Worm (Caenorhabditis elegans) whole organism, late embryonic: ENCODE data around the gene B0457.6.

Experiments
- C38D4.7 ChIP-seq: fragments of 200-800 bp; sonication (Bioruptor generic); optimal IDR thresholded peaks from 2 replicates; lab custom pipeline; 2018; ENCODE audit warnings: mild to moderate bottlenecking, missing genetic modification characterization, moderate library complexity, missing compliant biosample characterization
- T23F11.4 ChIP-seq: fragments of 200-800 bp; sonication (Bioruptor generic); optimal IDR thresholded peaks from 2 replicates; lab custom pipeline; 2018; ENCODE audit warnings: mild to moderate bottlenecking, missing genetic modification characterization, missing compliant biosample characterization
- Y22D7AL.16 ChIP-seq: sonication (generic microtip); optimal IDR thresholded peaks from 2 replicates; lab custom pipeline; 2016; ENCODE audit warnings: missing genetic modification characterization, missing compliant biosample characterization
- ceh-34 ChIP-seq: sonication (generic microtip); optimal IDR thresholded peaks from 2 replicates; lab custom pipeline; 2016; ENCODE audit warnings: mild to moderate bottlenecking, missing genetic modification characterization, missing compliant biosample characterization
- ets-4 ChIP-seq: sonication (generic microtip); optimal IDR thresholded peaks from 2 replicates; lab custom pipeline; 2016; ENCODE audit warnings: missing genetic modification characterization, missing compliant biosample characterization
- eyg-1 ChIP-seq: sonication (generic microtip); optimal IDR thresholded peaks from 2 replicates; lab custom pipeline; 2016; ENCODE audit warnings: missing genotype, missing genetic modification characterization, missing compliant biosample characterization
- pag-3 ChIP-seq: sonication (generic microtip); optimal IDR thresholded peaks from 2 replicates; lab custom pipeline; 2016; ENCODE audit warnings: missing compliant biosample characterization, missing genetic modification characterization, borderline replicate concordance
- sox-2 ChIP-seq: fragments of 200-800 bp; sonication (Bioruptor generic); IDR thresholded peaks from 2 replicates; pipeline ENCODE4 v1.3.6; 2022; ENCODE audit warnings: missing genetic modification reagents, missing genetic modification characterization, missing compliant biosample characterization
- ttx-3 ChIP-seq: sonication (generic microtip); optimal IDR thresholded peaks from 2 replicates; lab custom pipeline; 2016; ENCODE audit warnings: missing genetic modification reagents, missing genetic modification characterization, missing compliant biosample characterization
- unc-86 ChIP-seq: sonication (generic microtip); optimal IDR thresholded peaks from 2 replicates; lab custom pipeline; 2016; ENCODE audit warnings: missing genetic modification characterization, missing compliant biosample characterization
- zip-5 ChIP-seq: sonication (generic microtip); optimal IDR thresholded peaks from 2 replicates; lab custom pipeline; 2016; ENCODE audit warnings: missing genetic modification characterization, missing compliant biosample characterization

DNA sequence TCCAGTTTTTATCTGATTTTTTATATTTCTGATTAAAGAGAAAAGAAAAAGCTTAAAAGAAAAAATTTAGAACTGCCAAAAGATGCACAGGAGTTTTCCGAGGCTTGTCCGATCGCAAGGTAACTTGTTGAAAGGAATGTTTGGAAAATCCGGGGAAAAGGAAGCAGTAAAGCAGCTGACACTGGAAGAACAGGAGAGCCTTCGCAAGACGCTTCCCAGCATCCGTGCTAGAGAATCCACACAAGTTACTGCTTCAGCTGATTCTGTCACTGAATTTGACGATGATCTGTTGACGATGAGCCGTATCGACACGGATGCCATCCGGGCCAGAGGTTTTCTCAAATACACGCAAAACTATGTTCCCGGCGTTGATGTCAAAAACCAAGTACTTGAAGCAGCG, 7.5 kb downstream of the B0457.6 start, which contains the start of gene mrpl-50:
- TF ChIP-seq T23F11.4 (no peak), sox-2 (no peak), ets-4 (tag; lab: Kevin White, UChicago) (no peak), ttx-3 (tag; lab: Kevin White, UChicago) (no peak), unc-86 (tag; lab: Kevin White, UChicago) (no peak), eyg-1 (tag; lab: Kevin White, UChicago) (no peak), C38D4.7 (GFP tag; lab: Kevin White, UChicago) (no peak), pag-3 (no peak), ceh-34 (tag; lab: Kevin White, UChicago) (no peak), zip-5 (tag; lab: Kevin White, UChicago) (no peak), Y22D7AL.16 (tag; lab: Kevin White, UChicago) (no peak)
